Worm (Caenorhabditis elegans) whole organism, L2 larva: ENCODE measurements around the gene Y55B1AR.2.

Source experiments
- C34F6.9 ChIP-seq: fragments of 150-350 bp; optimal IDR thresholded peaks from 2 replicates; lab custom pipeline; 2014; ENCODE audit warnings: missing biosample characterization, missing genetic modification characterization
- R02D3.7 ChIP-seq: fragments of 150-350 bp; optimal IDR thresholded peaks from 2 replicates; lab custom pipeline; 2014; ENCODE audit warnings: missing biosample characterization, missing genetic modification characterization
- aly-2 ChIP-seq: fragments of 150-350 bp; optimal IDR thresholded peaks from 2 replicates; lab custom pipeline; 2014; ENCODE audit warnings: missing biosample characterization, missing genetic modification characterization
- dmd-4 ChIP-seq: sonication (generic microtip); optimal IDR thresholded peaks from 2 replicates; lab custom pipeline; 2017; ENCODE audit warnings: missing biosample characterization, missing genetic modification characterization
- lin-39 ChIP-seq: fragments of 150-350 bp; optimal IDR thresholded peaks from 2 replicates; lab custom pipeline; 2014; ENCODE audit warnings: missing biosample characterization, missing genetic modification reagents, missing genetic modification characterization
- mbf-1 ChIP-seq: sonication (generic microtip); optimal IDR thresholded peaks from 2 replicates; lab custom pipeline; 2017; ENCODE audit warnings: missing biosample characterization, missing genetic modification characterization
- nhr-11 ChIP-seq: fragments of 150-350 bp; optimal IDR thresholded peaks from 2 replicates; lab custom pipeline; 2014; ENCODE audit warnings: missing biosample characterization, missing genetic modification characterization
- nhr-25 ChIP-seq: fragments of 150-350 bp; sonication (generic microtip); optimal IDR thresholded peaks from 3 replicates; lab custom pipeline; 2014; ENCODE audit warnings: missing biosample characterization, missing genetic modification characterization
- sma-3 ChIP-seq: sonication (generic microtip); optimal IDR thresholded peaks from 2 replicates; lab custom pipeline; 2016; ENCODE audit warnings: missing genetic modification reagents, missing genetic modification characterization, missing compliant biosample characterization
- snpc-4 ChIP-seq: fragments of 150-350 bp; optimal IDR thresholded peaks from 2 replicates; lab custom pipeline; 2014; ENCODE audit warnings: missing biosample characterization, missing genetic modification characterization
- ztf-11 ChIP-seq: sonication (generic microtip); optimal IDR thresholded peaks from 2 replicates; lab custom pipeline; 2017; ENCODE audit warnings: missing biosample characterization, missing genetic modification characterization
- ztf-4 ChIP-seq: fragments of 150-350 bp; optimal IDR thresholded peaks from 2 replicates; lab custom pipeline; 2014; ENCODE audit warnings: missing biosample characterization, missing genetic modification characterization

DNA sequence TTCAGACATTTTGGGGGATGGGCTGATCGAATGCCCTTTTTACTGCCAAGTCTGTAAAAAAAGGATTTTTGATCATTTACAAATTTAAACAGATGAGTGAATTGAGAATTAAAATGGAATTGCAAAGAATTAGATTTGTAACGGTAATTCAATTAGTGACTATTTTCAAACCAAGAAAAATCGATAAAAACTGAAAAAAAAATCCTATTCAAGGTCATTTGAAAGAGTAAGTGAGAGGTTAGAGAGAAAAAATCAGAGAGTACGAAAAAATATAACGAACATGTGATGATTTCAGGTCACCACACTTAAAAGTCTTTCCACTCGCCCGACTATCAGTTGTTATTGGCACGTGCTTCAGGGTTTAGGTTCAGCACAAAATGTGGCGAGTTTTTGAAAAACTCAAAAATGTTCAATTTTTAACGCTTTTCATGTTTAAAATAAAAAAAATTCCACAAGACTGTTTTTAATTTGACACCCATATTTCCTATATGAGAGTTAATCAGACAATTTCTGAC is 21.7 kb upstream of the Y55B1AR.2 start, which contains the start of gene T19C3.4:
- no peak for TF ChIP-seq sma-3 (GFP tag; lab: Kevin White, UChicago)
- TF ChIP-seq aly-2: no peak
- no peak for TF ChIP-seq dmd-4 (tag; lab: Kevin White, UChicago)
- TF ChIP-seq R02D3.7 (tag; lab: Kevin White, UChicago): no peak
- no peak for TF ChIP-seq ztf-4 (tag; lab: Kevin White, UChicago)
- no peak for TF ChIP-seq C34F6.9
- no peak for TF ChIP-seq snpc-4 (tag; lab: Kevin White, UChicago)
- TF ChIP-seq ztf-11 (tag; lab: Kevin White, UChicago): no peak
- TF ChIP-seq lin-39 (tag; lab: Kevin White, UChicago): no peak
- no peak for TF ChIP-seq mbf-1 (tag; lab: Kevin White, UChicago)
- TF ChIP-seq nhr-25 (tag; lab: Kevin White, UChicago): no peak
- TF ChIP-seq nhr-11 (tag; lab: Kevin White, UChicago): no peak
